Fruit fly (Drosophila melanogaster) whole organism, adult: ENCODE data around the gene slf.

Experiments
- Hr96 ChIP-seq: fragments of 200-800 bp; sonication (Bioruptor generic); optimal IDR thresholded peaks from 2 replicates; lab custom pipeline; 2016; ENCODE audit warnings: missing biosample characterization, missing genetic modification characterization
- Mnt ChIP-seq: fragments of 200-800 bp; sonication (Bioruptor generic); optimal IDR thresholded peaks from 2 replicates; lab custom pipeline; 2016; ENCODE audit warnings: missing biosample characterization, mild to moderate bottlenecking, missing genetic modification characterization
- bab1 ChIP-seq: fragments of 200-800 bp; sonication (Bioruptor generic); optimal IDR thresholded peaks from 3 replicates; lab custom pipeline; 2019; ENCODE audit warnings: missing biosample characterization, mild to moderate bottlenecking, missing genetic modification characterization, moderate library complexity

dm6 chr2L:4762595-4762994 lies 39.1 kb downstream of the slf start, which contains the start of gene CG42523:
- TF ChIP-seq Hr96 (GFP tag; lab: Kevin White, UChicago) = no peak
- TF ChIP-seq Mnt = no peak
- no peak for TF ChIP-seq bab1 (GFP tag; lab: Kevin White, UChicago)
